Worm (Caenorhabditis elegans) whole organism, L4 larva: ENCODE measurements around the gene col-89.
A peak's percentile ranks its signal among the peaks of the same experiment; 100 is the strongest.

Experiments
- F44E2.7 ChIP-seq: fragments of 200-800 bp; sonication (Bioruptor generic); IDR thresholded peaks from 2 replicates; pipeline ENCODE4 v2.1.2; 2022; ENCODE audit warnings: missing genetic modification characterization, missing compliant biosample characterization
- T26A8.4 ChIP-seq: fragments of 200-800 bp; sonication (Bioruptor generic); IDR thresholded peaks from 2 replicates; pipeline ENCODE4 v1.3.6; 2022; ENCODE audit warnings: missing genetic modification characterization, missing compliant biosample characterization
- Y48G9A.11 ChIP-seq: fragments of 200-800 bp; sonication (Bioruptor generic); IDR thresholded peaks from 2 replicates; pipeline ENCODE4 v1.3.6; 2022; ENCODE audit warnings: missing genetic modification reagents, missing genetic modification characterization, missing compliant biosample characterization
- Y5F2A.4 ChIP-seq: fragments of 200-800 bp; sonication (Bioruptor generic); optimal IDR thresholded peaks from 2 replicates; lab custom pipeline; 2018; ENCODE audit warnings: mild to moderate bottlenecking, missing genetic modification characterization, missing compliant biosample characterization
- aly-2 ChIP-seq: sonication (generic microtip); optimal IDR thresholded peaks from 2 replicates; lab custom pipeline; 2018; ENCODE audit warnings: missing biosample characterization, missing genetic modification characterization
- ama-1 ChIP-seq: fragments of 150-350 bp; optimal IDR thresholded peaks from 2 replicates; lab custom pipeline; 2014; ENCODE audit warnings: inconsistent platforms, mixed read lengths
- arid-1 ChIP-seq: fragments of 200-800 bp; sonication (Bioruptor generic); conservative IDR thresholded peaks from 2 replicates; pipeline ENCODE4 v1.3.6; 2022; ENCODE audit warnings: missing genetic modification reagents, missing genetic modification characterization, missing compliant biosample characterization
- attf-4 ChIP-seq: sonication (generic microtip); optimal IDR thresholded peaks from 3 replicates; lab custom pipeline; 2017; ENCODE audit warnings: missing biosample characterization, missing genetic modification characterization
- ceh-20 ChIP-seq: fragments of 200-800 bp; sonication (Bioruptor generic); IDR thresholded peaks from 2 replicates; pipeline ENCODE4 v1.3.6; 2022; ENCODE audit warnings: missing genetic modification reagents, missing genetic modification characterization, missing compliant biosample characterization
- ceh-28 ChIP-seq: fragments of 150-350 bp; optimal IDR thresholded peaks from 2 replicates; lab custom pipeline; 2014; ENCODE audit warnings: missing biosample characterization, missing genetic modification reagents, missing genetic modification characterization
- ceh-32 ChIP-seq: sonication (generic microtip); optimal IDR thresholded peaks from 2 replicates; lab custom pipeline; 2016; ENCODE audit warnings: mild to moderate bottlenecking, missing genetic modification characterization, missing compliant biosample characterization; ENCODE audit not compliant: poor library complexity
- ceh-82 ChIP-seq: sonication (generic microtip); optimal IDR thresholded peaks from 2 replicates; lab custom pipeline; 2017; ENCODE audit warnings: missing biosample characterization, missing genetic modification characterization
- cey-2 ChIP-seq: sonication (generic microtip); optimal IDR thresholded peaks from 3 replicates; lab custom pipeline; 2017; ENCODE audit warnings: missing genetic modification characterization, mild to moderate bottlenecking, missing compliant biosample characterization, antibody characterized with exemption, borderline replicate concordance; ENCODE audit not compliant: insufficient read depth
- ctbp-1 ChIP-seq: fragments of 200-800 bp; sonication (Bioruptor generic); IDR thresholded peaks from 2 replicates; pipeline ENCODE4 v1.3.6; 2022; ENCODE audit warnings: missing genetic modification reagents, missing genetic modification characterization, missing compliant biosample characterization
- daf-16 ChIP-seq, 3 experiments: sonication (generic microtip); optimal IDR thresholded peaks; 2 replicates each; lab custom pipeline; 2016 to 2017; ENCODE audit warnings: missing genetic modification characterization in 3 of 3, missing genetic modification reagents in 3 of 3, mild to moderate bottlenecking in 2 of 3, missing compliant biosample characterization in 2 of 3, missing biosample characterization in 1 of 3, moderate library complexity in 1 of 3
- dmd-8 ChIP-seq: fragments of 200-800 bp; sonication (Bioruptor generic); IDR thresholded peaks from 2 replicates; pipeline ENCODE4 v1.3.6; 2022; ENCODE audit warnings: missing genetic modification characterization, missing compliant biosample characterization
- dmd-9 ChIP-seq: fragments of 200-800 bp; sonication (Bioruptor generic); IDR thresholded peaks from 2 replicates; pipeline ENCODE4 v1.3.6; 2022; ENCODE audit warnings: missing genetic modification reagents, missing genetic modification characterization, missing compliant biosample characterization
- dpl-1 ChIP-seq: fragments of 150-350 bp; optimal IDR thresholded peaks from 2 replicates; lab custom pipeline; 2014; ENCODE audit warnings: missing biosample characterization, missing genetic modification reagents, missing genetic modification characterization
- duxl-1 ChIP-seq: sonication (generic microtip); optimal IDR thresholded peaks from 2 replicates; lab custom pipeline; 2016; ENCODE audit warnings: mild to moderate bottlenecking, missing genetic modification characterization, moderate library complexity, missing compliant biosample characterization; ENCODE audit not compliant: poor library complexity
- egl-27 ChIP-seq: sonication (generic microtip); optimal IDR thresholded peaks from 3 replicates; lab custom pipeline; 2017; ENCODE audit warnings: missing biosample characterization, missing genetic modification reagents, missing genetic modification characterization
- egl-43 ChIP-seq: fragments of 200-800 bp; sonication (Bioruptor generic); IDR thresholded peaks from 2 replicates; pipeline ENCODE4 v1.3.6; 2022; ENCODE audit warnings: missing genetic modification reagents, missing genetic modification characterization, missing compliant biosample characterization
- fkh-10 ChIP-seq: fragments of 150-350 bp; optimal IDR thresholded peaks from 2 replicates; lab custom pipeline; 2014; ENCODE audit warnings: missing biosample characterization, missing genetic modification reagents, missing genetic modification characterization
- gei-8 ChIP-seq: fragments of 200-800 bp; sonication (Bioruptor generic); optimal IDR thresholded peaks from 2 replicates; lab custom pipeline; 2018; ENCODE audit warnings: mild to moderate bottlenecking, missing genetic modification characterization, missing compliant biosample characterization
- hif-1 ChIP-seq, 2 experiments: sonication (generic microtip); optimal IDR thresholded peaks; 2 replicates each; lab custom pipeline; 2016 to 2017; ENCODE audit warnings: missing compliant biosample characterization in 2 of 2, missing genetic modification characterization in 2 of 2, missing genetic modification reagents in 2 of 2, missing genotype in 2 of 2, mild to moderate bottlenecking in 1 of 2
- hlh-11 ChIP-seq: fragments of 200-800 bp; sonication (Bioruptor generic); optimal IDR thresholded peaks from 2 replicates; lab custom pipeline; 2018; ENCODE audit warnings: mild to moderate bottlenecking, missing genetic modification characterization, missing compliant biosample characterization
- hlh-30 ChIP-seq: sonication (generic microtip); optimal IDR thresholded peaks from 2 replicates; lab custom pipeline; 2017; ENCODE audit warnings: antibody characterized with exemption, mild to moderate bottlenecking, missing genetic modification characterization, missing compliant biosample characterization; ENCODE audit not compliant: insufficient read depth
- hmg-1.1 ChIP-seq: fragments of 200-800 bp; sonication (Bioruptor generic); IDR thresholded peaks from 2 replicates; pipeline ENCODE4 v1.3.6; 2022; ENCODE audit warnings: missing genetic modification reagents, missing genetic modification characterization, missing compliant biosample characterization
- lin-38 ChIP-seq: fragments of 200-800 bp; sonication (Bioruptor generic); IDR thresholded peaks from 2 replicates; pipeline ENCODE4 v1.3.6; 2022; ENCODE audit warnings: missing genetic modification reagents, missing genetic modification characterization, missing compliant biosample characterization
- lsy-2 ChIP-seq, 2 experiments: fragments of 150-350 bp in 1 of 2; sonication (generic microtip) in 1 of 2; optimal IDR thresholded peaks; 2 replicates each; lab custom pipeline; 2014 to 2017; ENCODE audit warnings: missing biosample characterization in 2 of 2, missing genetic modification characterization in 2 of 2
- mdl-1 ChIP-seq, 2 experiments: fragments of 150-350 bp in 1 of 2; sonication (generic microtip) in 1 of 2; optimal IDR thresholded peaks; 2 replicates each; lab custom pipeline; 2014 to 2017; ENCODE audit warnings: missing biosample characterization in 2 of 2, missing genetic modification characterization in 2 of 2
- mep-1 ChIP-seq: fragments of 150-350 bp; sonication (generic microtip); optimal IDR thresholded peaks from 3 replicates; lab custom pipeline; 2014; ENCODE audit warnings: missing biosample characterization, missing genetic modification characterization
- mes-2 ChIP-seq: sonication (generic microtip); optimal IDR thresholded peaks from 2 replicates; lab custom pipeline; 2016; ENCODE audit warnings: missing genotype, mild to moderate bottlenecking, missing genetic modification characterization, missing compliant biosample characterization; ENCODE audit not compliant: poor library complexity, severe bottlenecking
- mxl-2 ChIP-seq: fragments of 200-800 bp; sonication (Bioruptor generic); conservative IDR thresholded peaks from 2 replicates; pipeline ENCODE4 v1.3.6; 2022; ENCODE audit warnings: missing genetic modification reagents, missing genetic modification characterization, missing compliant biosample characterization
- nhr-10 ChIP-seq: fragments of 150-350 bp; optimal IDR thresholded peaks from 2 replicates; lab custom pipeline; 2014; ENCODE audit warnings: missing biosample characterization, missing genetic modification characterization
- nhr-11 ChIP-seq: fragments of 150-350 bp; optimal IDR thresholded peaks from 2 replicates; lab custom pipeline; 2014; ENCODE audit warnings: missing biosample characterization, missing genetic modification characterization
- nhr-28 ChIP-seq: fragments of 150-350 bp; optimal IDR thresholded peaks from 2 replicates; lab custom pipeline; 2014; ENCODE audit warnings: missing biosample characterization, missing genetic modification characterization
- nhr-41 ChIP-seq: fragments of 200-800 bp; sonication (Bioruptor generic); IDR thresholded peaks from 2 replicates; pipeline ENCODE4 v1.3.6; 2022; ENCODE audit warnings: missing genetic modification reagents, missing genetic modification characterization, missing compliant biosample characterization
- nhr-6 ChIP-seq: fragments of 150-350 bp; optimal IDR thresholded peaks from 2 replicates; lab custom pipeline; 2014; ENCODE audit warnings: missing biosample characterization, missing genetic modification characterization
- nhr-77 ChIP-seq: fragments of 150-350 bp; optimal IDR thresholded peaks from 2 replicates; lab custom pipeline; 2014; ENCODE audit warnings: missing biosample characterization, missing genetic modification characterization
- pha-4 ChIP-seq, 2 experiments: fragments of 150-350 bp in 1 of 2; fragments of 200-800 bp in 1 of 2; sonication (Bioruptor generic) in 1 of 2; IDR thresholded peaks in 1 of 2; optimal IDR thresholded peaks in 1 of 2; 2 replicates each; pipeline versions ENCODE4 v1.3.6 to Lab custom; 2014 to 2022; ENCODE audit warnings: missing genetic modification characterization in 2 of 2, missing genetic modification reagents in 2 of 2, missing biosample characterization in 1 of 2, missing compliant biosample characterization in 1 of 2
- saeg-2 ChIP-seq: fragments of 200-800 bp; sonication (Bioruptor generic); IDR thresholded peaks from 2 replicates; pipeline ENCODE4 v1.3.6; 2022; ENCODE audit warnings: missing genetic modification reagents, missing genetic modification characterization, missing compliant biosample characterization
- set-16 ChIP-seq: fragments of 200-800 bp; sonication (Bioruptor generic); IDR thresholded peaks from 2 replicates; pipeline ENCODE4 v1.3.6; 2022; ENCODE audit warnings: missing genetic modification reagents, missing genetic modification characterization, missing compliant biosample characterization
- snpc-4 ChIP-seq: fragments of 150-350 bp; optimal IDR thresholded peaks from 2 replicates; lab custom pipeline; 2014; ENCODE audit warnings: missing biosample characterization, missing genetic modification characterization
- unc-62 ChIP-seq, 3 experiments: fragments of 150-350 bp in 1 of 3; sonication (generic microtip); optimal IDR thresholded peaks in 2 of 3; peaks in 1 of 3; 1 replicate in 1 of 3; 2 replicates in 2 of 3; lab custom pipeline; 2014 to 2017; ENCODE audit warnings: missing biosample characterization in 3 of 3, missing genetic modification characterization in 3 of 3, missing genetic modification reagents in 3 of 3, missing genotype in 1 of 3
- zip-11 ChIP-seq: fragments of 200-800 bp; sonication (Bioruptor generic); IDR thresholded peaks from 2 replicates; pipeline ENCODE4 v1.3.6; 2022; ENCODE audit warnings: missing genetic modification characterization, missing compliant biosample characterization
- ztf-11 ChIP-seq: fragments of 150-350 bp; optimal IDR thresholded peaks from 2 replicates; lab custom pipeline; 2014; ENCODE audit warnings: missing biosample characterization, missing genetic modification characterization

col-89 gene

ce11 chrIII:4720620-4721227 lies 27.2 kb upstream of the col-89 start, which contains the start of gene emb-5:
TSS of gene emb-5 (minus strand) at chrIII:4720670.
- TF ChIP-seq arid-1 (no peak), lin-38 (GFP tag; lab: Robert Waterston, UW) (peak; percentile 94), zip-11 (no peak), saeg-2 (GFP tag; lab: Robert Waterston, UW) (no peak), daf-16 (GFP tag; optimal IDR thresholded peaks at IDR 0.05; lab: Kevin White, UChicago) (no peak), daf-16 (tag; optimal IDR thresholded peaks at IDR 0.05; lab: Kevin White, UChicago) (peak; percentile 10), pha-4 (GFP tag; IDR thresholded peaks at IDR 0.05; lab: Robert Waterston, UW) (no peak), pha-4 (tag; optimal IDR thresholded peaks at IDR 0.05; lab: Kevin White, UChicago) (no peak), nhr-6 (tag; lab: Kevin White, UChicago) (peak; percentile 21), dpl-1 (peak; percentile 92), T26A8.4 (GFP tag; lab: Robert Waterston, UW) (0 out of 2 replicates have a peak, but pooled peaks have one; percentile 28), unc-62 (GFP tag; optimal IDR thresholded peaks at IDR 0.05 in 1 of 2; lab: Kevin White, UChicago) (peak in 1 of 2 experiments; percentile 5), unc-62 (tag; optimal IDR thresholded peaks at IDR 0.05; lab: Kevin White, UChicago) (no peak), mes-2 (peak; percentile 74), nhr-28 (tag; lab: Kevin White, UChicago) (peak; percentile 27), ama-1 (lab: Kevin White, UChicago) (peak; percentile 68)

ce11 chrIII:4721750-4722149 lies 26.2 kb upstream of the col-89 start, which contains the start of gene acy-1:
TSS of gene acy-1 (plus strand) at chrIII:4722095.
- TF ChIP-seq fkh-10 (GFP tag; lab: Kevin White, UChicago) (peak; percentile 83), dpl-1 (peak; percentile 58), ceh-28 (tag; lab: Kevin White, UChicago) (no peak), F44E2.7 (GFP tag; lab: Robert Waterston, UW) (no peak), egl-27 (tag; lab: Kevin White, UChicago) (no peak), mxl-2 (GFP tag; lab: Robert Waterston, UW) (no peak), nhr-41 (GFP tag; lab: Robert Waterston, UW) (no peak), hif-1 (tag; optimal IDR thresholded peaks at IDR 0.05; lab: Kevin White, UChicago) (peak in 1 of 2 experiments; percentile 10), egl-43 (GFP tag; lab: Robert Waterston, UW) (0 out of 2 replicates have a peak, but pooled peaks have one; percentile 34), cey-2 (tag; lab: Kevin White, UChicago) (no peak), lin-38 (GFP tag; lab: Robert Waterston, UW) (peak; percentile 65), nhr-11 (tag; lab: Kevin White, UChicago) (peak; percentile 79), dmd-9 (GFP tag; lab: Robert Waterston, UW) (no peak), mdl-1 (tag; optimal IDR thresholded peaks at IDR 0.05; lab: Kevin White, UChicago) (peak in 1 of 2 experiments; percentile 30), nhr-77 (no peak), set-16 (GFP tag; lab: Robert Waterston, UW) (peak; percentile 61), hlh-30 (tag; lab: Kevin White, UChicago) (no peak), hlh-11 (tag; lab: Kevin White, UChicago) (peak; percentile 60), hmg-1.1 (GFP tag; lab: Robert Waterston, UW) (peak; percentile 79), lsy-2 (tag; optimal IDR thresholded peaks at IDR 0.05; lab: Kevin White, UChicago) (peak; percentile 66 to 84), mep-1 (tag; lab: Kevin White, UChicago) (peak; percentile 74), duxl-1 (no peak), ceh-32 (no peak), ceh-82 (tag; lab: Kevin White, UChicago) (no peak), aly-2 (tag; lab: Kevin White, UChicago) (no peak), ztf-11 (tag; lab: Kevin White, UChicago) (no peak), attf-4 (tag; lab: Kevin White, UChicago) (no peak), pha-4 (GFP tag; IDR thresholded peaks at IDR 0.05; lab: Robert Waterston, UW) (no peak), pha-4 (tag; optimal IDR thresholded peaks at IDR 0.05; lab: Kevin White, UChicago) (peak; percentile 14), snpc-4 (no peak), nhr-10 (tag; lab: Kevin White, UChicago) (no peak), ctbp-1 (GFP tag; lab: Robert Waterston, UW) (peak; percentile 70), T26A8.4 (GFP tag; lab: Robert Waterston, UW) (no peak), dmd-8 (GFP tag; lab: Robert Waterston, UW) (0 out of 2 replicates have a peak, but pooled peaks have one; percentile 48), ceh-20 (GFP tag; lab: Robert Waterston, UW) (no peak), Y5F2A.4 (no peak), gei-8 (no peak), Y48G9A.11 (GFP tag; lab: Robert Waterston, UW) (no peak)
